Fruit fly (Drosophila melanogaster) whole organism, prepupa: ENCODE results near the gene Bap60.

Experiments used
- Blimp-1 ChIP-seq: fragments of 200-800 bp; sonication (Bioruptor generic); optimal IDR thresholded peaks from 3 replicates; lab custom pipeline; 2017; ENCODE audit warnings: missing biosample characterization, missing genetic modification characterization, mild to moderate bottlenecking, moderate library complexity, missing genetic modification reagents
- CG10631 ChIP-seq: fragments of 200-800 bp; sonication (Bioruptor generic); optimal IDR thresholded peaks from 2 replicates; lab custom pipeline; 2016; ENCODE audit warnings: missing biosample characterization, missing genetic modification characterization
- CG10669 ChIP-seq: fragments of 200-800 bp; sonication (Bioruptor generic); optimal IDR thresholded peaks from 3 replicates; lab custom pipeline; 2018; ENCODE audit warnings: missing biosample characterization, mild to moderate bottlenecking, missing genetic modification characterization, moderate library complexity
- CG11902 ChIP-seq: fragments of 200-800 bp; sonication (Bioruptor generic); optimal IDR thresholded peaks from 3 replicates; lab custom pipeline; 2016; ENCODE audit warnings: missing biosample characterization, missing genetic modification characterization
- CG15336 ChIP-seq: fragments of 200-800 bp; sonication (Bioruptor generic); IDR thresholded peaks from 2 replicates; pipeline ENCODE4 v1.3.6; 2022; ENCODE audit warnings: missing biosample characterization, missing genetic modification characterization
- CG1621 ChIP-seq: fragments of 200-800 bp; sonication (Bioruptor generic); optimal IDR thresholded peaks from 3 replicates; lab custom pipeline; 2018; ENCODE audit warnings: missing biosample characterization, mild to moderate bottlenecking, missing genetic modification characterization
- CG16779 ChIP-seq: fragments of 200-800 bp; sonication (Bioruptor generic); optimal IDR thresholded peaks from 3 replicates; lab custom pipeline; 2017; ENCODE audit warnings: missing biosample characterization, mild to moderate bottlenecking, missing genetic modification characterization
- CG31627 ChIP-seq: fragments of 200-800 bp; sonication (Bioruptor generic); optimal IDR thresholded peaks from 3 replicates; lab custom pipeline; 2016; ENCODE audit warnings: missing biosample characterization, missing genetic modification characterization
- CG34406 ChIP-seq: fragments of 200-800 bp; sonication (Bioruptor generic); optimal IDR thresholded peaks from 3 replicates; lab custom pipeline; 2016; ENCODE audit warnings: missing biosample characterization, missing genetic modification characterization
- CG3919 ChIP-seq: fragments of 200-800 bp; sonication (Bioruptor generic); optimal IDR thresholded peaks from 3 replicates; lab custom pipeline; 2016; ENCODE audit warnings: missing biosample characterization, missing genetic modification characterization
- CG6163 ChIP-seq: fragments of 200-800 bp; sonication (Bioruptor generic); IDR thresholded peaks from 3 replicates; pipeline ENCODE4 v1.3.6; 2022; ENCODE audit warnings: missing biosample characterization, missing genetic modification characterization
- CG6792 ChIP-seq: fragments of 200-800 bp; sonication (Bioruptor generic); optimal IDR thresholded peaks from 3 replicates; lab custom pipeline; 2016; ENCODE audit warnings: missing biosample characterization, missing genetic modification characterization
- CG6808 ChIP-seq: fragments of 200-800 bp; sonication (Bioruptor generic); optimal IDR thresholded peaks from 3 replicates; lab custom pipeline; 2017; ENCODE audit warnings: missing biosample characterization, missing genetic modification characterization, mild to moderate bottlenecking, moderate library complexity, missing genetic modification reagents
- CG6854 ChIP-seq: fragments of 200-800 bp; sonication (Bioruptor generic); optimal IDR thresholded peaks from 2 replicates; lab custom pipeline; 2017; ENCODE audit warnings: missing biosample characterization, mild to moderate bottlenecking, missing genetic modification characterization
- CG7368 ChIP-seq: fragments of 200-800 bp; sonication (Bioruptor generic); optimal IDR thresholded peaks from 3 replicates; lab custom pipeline; 2016; ENCODE audit warnings: missing biosample characterization, missing genetic modification characterization
- CG8119 ChIP-seq: fragments of 200-800 bp; sonication (Bioruptor generic); IDR thresholded peaks from 3 replicates; pipeline ENCODE4 v1.3.6; 2022; ENCODE audit warnings: missing biosample characterization, missing genetic modification characterization
- CG8319 ChIP-seq: fragments of 200-800 bp; sonication (Bioruptor generic); optimal IDR thresholded peaks from 3 replicates; lab custom pipeline; 2016; ENCODE audit warnings: missing biosample characterization, missing genetic modification characterization
- CG8632 ChIP-seq: fragments of 200-800 bp; sonication (Bioruptor generic); optimal IDR thresholded peaks from 3 replicates; lab custom pipeline; 2016; ENCODE audit warnings: missing biosample characterization, missing genetic modification characterization
- CG9139 ChIP-seq: fragments of 200-800 bp; sonication (Bioruptor generic); optimal IDR thresholded peaks from 3 replicates; lab custom pipeline; 2017; ENCODE audit warnings: missing biosample characterization, mild to moderate bottlenecking, missing genetic modification characterization
- Eip75B ChIP-seq: fragments of 200-800 bp; sonication (Bioruptor generic); optimal IDR thresholded peaks from 3 replicates; lab custom pipeline; 2016; ENCODE audit warnings: missing biosample characterization, missing genetic modification characterization
- Eip78C ChIP-seq: fragments of 200-800 bp; sonication (Bioruptor generic); peaks from one replicate; lab custom pipeline; 2016; ENCODE audit warnings: missing biosample characterization, missing genetic modification characterization
- Eip93F ChIP-seq: fragments of 200-800 bp; sonication (Bioruptor generic); optimal IDR thresholded peaks from 2 replicates; lab custom pipeline; 2016; ENCODE audit warnings: missing biosample characterization, mild to moderate bottlenecking, missing genetic modification characterization
- Ets21C ChIP-seq: fragments of 200-800 bp; sonication (Bioruptor generic); optimal IDR thresholded peaks from 3 replicates; lab custom pipeline; 2016; ENCODE audit warnings: missing biosample characterization, missing genetic modification characterization
- Ets96B ChIP-seq: fragments of 200-800 bp; optimal IDR thresholded peaks from 2 replicates; lab custom pipeline; 2019; ENCODE audit warnings: missing biosample characterization, mild to moderate bottlenecking, missing genetic modification characterization, moderate library complexity
- Hr38 ChIP-seq: sonication (Bioruptor generic); optimal IDR thresholded peaks from 2 replicates; lab custom pipeline; 2016; ENCODE audit warnings: missing biosample characterization, missing genetic modification characterization
- Hr39 ChIP-seq: fragments of 200-800 bp; sonication (Bioruptor generic); optimal IDR thresholded peaks from 2 replicates; lab custom pipeline; 2016; ENCODE audit warnings: missing biosample characterization, missing genetic modification characterization
- Hr4 ChIP-seq: fragments of 200-800 bp; sonication (Bioruptor generic); optimal IDR thresholded peaks from 3 replicates; lab custom pipeline; 2016; ENCODE audit warnings: missing biosample characterization, missing genetic modification characterization
- Lpt ChIP-seq: fragments of 200-800 bp; sonication (Bioruptor generic); optimal IDR thresholded peaks from 3 replicates; lab custom pipeline; 2016; ENCODE audit warnings: missing biosample characterization, missing genetic modification characterization
- Met ChIP-seq: fragments of 200-800 bp; sonication (Bioruptor generic); optimal IDR thresholded peaks from 3 replicates; lab custom pipeline; 2016; ENCODE audit warnings: missing biosample characterization, missing genetic modification characterization
- OdsH ChIP-seq: fragments of 200-800 bp; sonication (Bioruptor generic); optimal IDR thresholded peaks from 3 replicates; lab custom pipeline; 2016; ENCODE audit warnings: missing biosample characterization, missing genetic modification characterization
- Sox102F ChIP-seq: fragments of 200-800 bp; sonication (Bioruptor generic); optimal IDR thresholded peaks from 2 replicates; lab custom pipeline; 2016; ENCODE audit warnings: missing biosample characterization, mild to moderate bottlenecking, missing genetic modification characterization
- Sox14 ChIP-seq: fragments of 200-800 bp; sonication (Bioruptor generic); optimal IDR thresholded peaks from 3 replicates; lab custom pipeline; 2016; ENCODE audit warnings: missing biosample characterization, missing genetic modification characterization
- achi ChIP-seq: fragments of 200-800 bp; sonication (Bioruptor generic); optimal IDR thresholded peaks from 3 replicates; lab custom pipeline; 2016; ENCODE audit warnings: missing biosample characterization, missing genetic modification characterization
- acj6 ChIP-seq: fragments of 200-800 bp; sonication (Bioruptor generic); optimal IDR thresholded peaks from 3 replicates; lab custom pipeline; 2016; ENCODE audit warnings: missing biosample characterization, missing genetic modification characterization
- cyc ChIP-seq: fragments of 200-800 bp; sonication (Bioruptor generic); optimal IDR thresholded peaks from 3 replicates; lab custom pipeline; 2016; ENCODE audit warnings: missing biosample characterization, missing genetic modification characterization
- dac ChIP-seq: fragments of 200-800 bp; sonication (Bioruptor generic); optimal IDR thresholded peaks from 2 replicates; lab custom pipeline; 2017; ENCODE audit warnings: missing biosample characterization, mild to moderate bottlenecking, missing genetic modification characterization
- dsx ChIP-seq: fragments of 200-800 bp; optimal IDR thresholded peaks from 3 replicates; lab custom pipeline; 2019; ENCODE audit warnings: missing biosample characterization, mild to moderate bottlenecking, missing genetic modification characterization, moderate library complexity; ENCODE audit not compliant: poor library complexity, severe bottlenecking
- eg ChIP-seq: fragments of 200-800 bp; sonication (Bioruptor generic); IDR thresholded peaks from 3 replicates; pipeline ENCODE4 v1.3.6; 2022; ENCODE audit warnings: missing biosample characterization, missing genetic modification characterization
- fd85E ChIP-seq: fragments of 200-800 bp; sonication (Bioruptor generic); optimal IDR thresholded peaks from 3 replicates; lab custom pipeline; 2016; ENCODE audit warnings: missing biosample characterization, missing genetic modification characterization
- fkh ChIP-seq: fragments of 200-800 bp; sonication (Bioruptor generic); optimal IDR thresholded peaks from 3 replicates; lab custom pipeline; 2017; ENCODE audit warnings: missing biosample characterization, mild to moderate bottlenecking, missing genetic modification characterization, moderate library complexity
- lz ChIP-seq: fragments of 200-800 bp; sonication (Bioruptor generic); optimal IDR thresholded peaks from 3 replicates; lab custom pipeline; 2016; ENCODE audit warnings: missing biosample characterization, missing genetic modification characterization
- net ChIP-seq: fragments of 200-800 bp; sonication (Bioruptor generic); optimal IDR thresholded peaks from 3 replicates; lab custom pipeline; 2016; ENCODE audit warnings: missing biosample characterization, missing genetic modification characterization
- pdm3 ChIP-seq: fragments of 200-800 bp; sonication (Bioruptor generic); optimal IDR thresholded peaks from 3 replicates; lab custom pipeline; 2016; ENCODE audit warnings: missing biosample characterization, missing genetic modification characterization
- spab ChIP-seq: fragments of 200-800 bp; sonication (Bioruptor generic); optimal IDR thresholded peaks from 2 replicates; lab custom pipeline; 2017; ENCODE audit warnings: missing biosample characterization, mild to moderate bottlenecking, missing genetic modification characterization, missing genetic modification reagents
- ss ChIP-seq, 2 experiments: fragments of 200-800 bp; sonication (Bioruptor generic); optimal IDR thresholded peaks; 2 replicates in 1 of 2; 3 replicates in 1 of 2; lab custom pipeline; 2017 to 2018; ENCODE audit warnings: mild to moderate bottlenecking in 2 of 2, missing biosample characterization in 2 of 2, missing genetic modification characterization in 2 of 2, moderate library complexity in 1 of 2
- svp ChIP-seq: fragments of 200-800 bp; sonication (Bioruptor generic); peaks from one replicate; lab custom pipeline; 2016; ENCODE audit warnings: missing biosample characterization, missing genetic modification characterization
- vri ChIP-seq: fragments of 200-800 bp; sonication (Bioruptor generic); optimal IDR thresholded peaks from 3 replicates; lab custom pipeline; 2016; ENCODE audit warnings: missing biosample characterization, mild to moderate bottlenecking, missing genetic modification characterization

Bap60 gene

dm6 chrX:13116438-13117243, 42.7 kb downstream of the Bap60 start (continued):
- TF ChIP-seq CG6808: peak; percentile 73
- no peak for TF ChIP-seq Sox102F (GFP tag; lab: Kevin White, UChicago)
- TF ChIP-seq CG6792 (GFP tag; lab: Kevin White, UChicago): no peak
- TF ChIP-seq CG3919: peak; percentile 2
- TF ChIP-seq Lpt: no peak
- TF ChIP-seq spab (GFP tag; lab: Kevin White, UChicago): peak; percentile 40
- TF ChIP-seq CG10669 (GFP tag; lab: Kevin White, UChicago): peak; percentile 35
- TF ChIP-seq eg (GFP tag; lab: Robert Waterston, UW): peak; percentile 39; the same call in 1 of the 3 replicates
- no peak for TF ChIP-seq Hr39 (GFP tag; lab: Kevin White, UChicago)
- TF ChIP-seq CG10631 (GFP tag; lab: Kevin White, UChicago): no peak
- TF ChIP-seq Eip78C: peak; percentile 92
- TF ChIP-seq CG31627 (GFP tag; lab: Kevin White, UChicago): no peak
- no peak for TF ChIP-seq acj6 (GFP tag; lab: Kevin White, UChicago)

- peak; percentile 8 for TF ChIP-seq Eip75B (GFP tag; lab: Kevin White, UChicago)
- no peak for TF ChIP-seq spab (GFP tag; lab: Kevin White, UChicago)
- no peak for TF ChIP-seq svp (GFP tag; lab: Kevin White, UChicago)
- TF ChIP-seq dsx: peak; percentile 24
- no peak for TF ChIP-seq CG16779
- peak; percentile 69 for TF ChIP-seq CG8119
- no peak for TF ChIP-seq fd85E
- no peak for TF ChIP-seq achi (GFP tag; lab: Kevin White, UChicago)
- no peak for TF ChIP-seq acj6 (GFP tag; lab: Kevin White, UChicago)
- TF ChIP-seq pdm3 (GFP tag; lab: Kevin White, UChicago): no peak
- no peak for TF ChIP-seq Blimp-1 (GFP tag; lab: Kevin White, UChicago)
- no peak for TF ChIP-seq Hr4 (GFP tag; lab: Kevin White, UChicago)
- no peak for TF ChIP-seq CG7368
- no peak for TF ChIP-seq CG11902 (GFP tag; lab: Kevin White, UChicago)
- peak; percentile 65; the same call in 1 of the 2 replicates for TF ChIP-seq CG15336 (GFP tag; lab: Robert Waterston, UW)
- TF ChIP-seq Ets96B (tag; lab: Kevin White, UChicago): peak; percentile 9
- no peak for TF ChIP-seq Met (GFP tag; lab: Kevin White, UChicago)
- TF ChIP-seq dac (GFP tag; lab: Kevin White, UChicago): no peak
- TF ChIP-seq CG34406: no peak
- TF ChIP-seq fkh (GFP tag; lab: Kevin White, UChicago): no peak
- no peak for TF ChIP-seq CG10669 (GFP tag; lab: Kevin White, UChicago)
- peak; percentile 34 for TF ChIP-seq ss (GFP tag; optimal IDR thresholded peaks at IDR 0.05; lab: Kevin White, UChicago)
- no peak for TF ChIP-seq vri (GFP tag; lab: Kevin White, UChicago)
- peak; percentile 8 for TF ChIP-seq CG8632 (GFP tag; lab: Kevin White, UChicago)
- TF ChIP-seq lz (GFP tag; lab: Kevin White, UChicago): no peak
- no peak for TF ChIP-seq Ets21C (GFP tag; lab: Kevin White, UChicago)
- no peak for TF ChIP-seq CG3919
- TF ChIP-seq CG1621 (tag; lab: Kevin White, UChicago): no peak
- no peak for TF ChIP-seq Sox102F (GFP tag; lab: Kevin White, UChicago)
- peak; percentile 29 for TF ChIP-seq net (GFP tag; lab: Kevin White, UChicago)
- no peak for TF ChIP-seq Eip93F (GFP tag; lab: Kevin White, UChicago)
- no peak for TF ChIP-seq Hr39 (GFP tag; lab: Kevin White, UChicago)
- TF ChIP-seq CG6808: peak; percentile 51
- TF ChIP-seq CG9139 (GFP tag; lab: Kevin White, UChicago): peak; percentile 44
- TF ChIP-seq Eip78C: no peak
- TF ChIP-seq CG6163 (GFP tag; lab: Robert Waterston, UW): peak; percentile 49; the same call in 1 of the 3 replicates
- TF ChIP-seq CG10631 (GFP tag; lab: Kevin White, UChicago): no peak
- TF ChIP-seq OdsH: peak; percentile 20
- no peak for TF ChIP-seq CG31627 (GFP tag; lab: Kevin White, UChicago)
- no peak for TF ChIP-seq Sox14 (GFP tag; lab: Kevin White, UChicago)
- no peak for TF ChIP-seq Hr38
- no peak for TF ChIP-seq CG6792 (GFP tag; lab: Kevin White, UChicago)
- TF ChIP-seq cyc (GFP tag; lab: Kevin White, UChicago): no peak
- TF ChIP-seq eg (GFP tag; lab: Robert Waterston, UW): peak; percentile 77; the same call in 2 of the 3 replicates
- no peak for TF ChIP-seq CG6854 (GFP tag; lab: Kevin White, UChicago)
- no peak for TF ChIP-seq CG8319
Measured at dm6 chrX:13114861-13115260, 44.4 kb downstream of the Bap60 start, which contains the start of gene CG42237. Gene CG42237, plus strand, starts transcription at chrX:13115131.
